Worm (Caenorhabditis elegans): ENCODE measurements around the gene F20B6.6.
"Not testable (repeated sequence)": the region's sequence is repeated elsewhere in the genome, so short reads cannot be mapped to it uniquely, and the experiment has no call there.

Gene F20B6.6

DNA sequence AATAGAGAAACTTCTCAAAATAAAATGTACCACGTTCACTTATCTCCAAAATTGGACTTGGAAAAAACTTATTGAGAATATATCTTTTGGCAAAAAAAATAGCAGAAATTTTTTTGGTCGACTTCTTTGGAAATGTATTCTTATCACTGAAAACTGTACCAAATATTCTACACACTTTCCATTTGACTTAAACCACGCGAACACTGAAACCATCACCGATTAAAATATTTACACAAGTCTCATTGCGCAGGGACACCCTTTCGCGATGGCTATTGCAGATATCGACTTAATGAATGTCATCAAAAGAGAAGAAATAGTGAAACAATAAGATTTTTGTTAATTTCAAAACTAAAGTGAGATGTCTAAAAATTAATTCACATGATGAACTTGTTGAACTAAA, 6.5 kb upstream of the F20B6.6 start:
- TF ChIP-seq daf-12 (tag; optimal IDR thresholded peaks at IDR 0.05): no peak
- TF ChIP-seq nhr-12 (tag; optimal IDR thresholded peaks at IDR 0.05): no peak
- TF ChIP-seq ceh-28 (tag; optimal IDR thresholded peaks at IDR 0.05): no peak
- TF ChIP-seq elt-3 (tag; optimal IDR thresholded peaks at IDR 0.05): peak in 1 of 3 experiments; percentile 86
- TF ChIP-seq snpc-4 (tag; optimal IDR thresholded peaks at IDR 0.05): no peak
- no peak for TF ChIP-seq hmg-11 (tag; optimal IDR thresholded peaks at IDR 0.05)
- no peak for TF ChIP-seq ZK546.5 (tag; optimal IDR thresholded peaks at IDR 0.05)
- TF ChIP-seq nhr-77 (tag; optimal IDR thresholded peaks at IDR 0.05): peak; percentile 82
- TF ChIP-seq ceh-9 (tag; optimal IDR thresholded peaks at IDR 0.05): no peak
- no peak for TF ChIP-seq mml-1 (tag; optimal IDR thresholded peaks at IDR 0.05)
- TF ChIP-seq aly-2 (tag; optimal IDR thresholded peaks at IDR 0.05): no peak
- peak; percentile 60 for TF ChIP-seq pqm-1 (tag; optimal IDR thresholded peaks at IDR 0.05)
- no peak for TF ChIP-seq eor-1 (tag; optimal IDR thresholded peaks at IDR 0.05)
- TF ChIP-seq nhr-28 (tag; optimal IDR thresholded peaks at IDR 0.05): no peak
- no peak for TF ChIP-seq elt-1 (tag; optimal IDR thresholded peaks at IDR 0.05)
- no peak for TF ChIP-seq lin-39 (tag; optimal IDR thresholded peaks at IDR 0.05)
- no peak for TF ChIP-seq nhr-67 (tag; optimal IDR thresholded peaks at IDR 0.05)
- peak; percentile 5 for TF ChIP-seq elt-2 (tag; optimal IDR thresholded peaks at IDR 0.05)
- peak; percentile 45 for TF ChIP-seq pha-4 (tag; optimal IDR thresholded peaks at IDR 0.05)
- no peak for TF ChIP-seq zag-1 (tag; optimal IDR thresholded peaks at IDR 0.05)
- no peak for TF ChIP-seq nfya-1 (tag; optimal IDR thresholded peaks at IDR 0.05; ENCODE audit: insufficient read depth)
- no peak for TF ChIP-seq unc-39 (tag; optimal IDR thresholded peaks at IDR 0.05)
- no peak for TF ChIP-seq mdl-1 (tag; optimal IDR thresholded peaks at IDR 0.05)
- TF ChIP-seq ceh-16 (tag; optimal IDR thresholded peaks at IDR 0.05): no peak
- no peak for TF ChIP-seq egl-27 (tag; optimal IDR thresholded peaks at IDR 0.05)
- TF ChIP-seq jun-1 (tag; optimal IDR thresholded peaks at IDR 0.05): peak; percentile 48
- peak; percentile 8 for TF ChIP-seq fkh-10 (GFP tag; optimal IDR thresholded peaks at IDR 0.05)
- peak; percentile 69 for TF ChIP-seq nhr-23 (tag; optimal IDR thresholded peaks at IDR 0.05)
- no peak for TF ChIP-seq nhr-237 (tag; optimal IDR thresholded peaks at IDR 0.05)
- no peak for TF ChIP-seq sea-2 (GFP tag; optimal IDR thresholded peaks at IDR 0.05)
- TF ChIP-seq ztf-4 (tag; optimal IDR thresholded peaks at IDR 0.05): no peak
- peak; percentile 79 for TF ChIP-seq skn-1 (tag; optimal IDR thresholded peaks at IDR 0.05)
- TF ChIP-seq tbx-2 (tag; optimal IDR thresholded peaks at IDR 0.05): no peak
- TF ChIP-seq egl-5 (tag; optimal IDR thresholded peaks at IDR 0.05): no peak
- no peak for TF ChIP-seq ceh-82 (tag; optimal IDR thresholded peaks at IDR 0.05)
- no peak for TF ChIP-seq lin-15B (tag; optimal IDR thresholded peaks at IDR 0.05)
- TF ChIP-seq ztf-11 (tag; optimal IDR thresholded peaks at IDR 0.05): no peak
- no peak for TF ChIP-seq unc-62 (GFP tag; optimal IDR thresholded peaks at IDR 0.05)
- TF ChIP-seq fkh-2 (tag; optimal IDR thresholded peaks at IDR 0.05): no peak
- peak; percentile 89 for TF ChIP-seq nhr-43 (tag; optimal IDR thresholded peaks at IDR 0.05; ENCODE audit: poor library complexity, severe bottlenecking)
- no peak for TF ChIP-seq nhr-76 (tag; optimal IDR thresholded peaks at IDR 0.05)
- peak; percentile 30 for TF ChIP-seq nhr-11 (tag; optimal IDR thresholded peaks at IDR 0.05)
- no peak for TF ChIP-seq lsy-12 (tag; optimal IDR thresholded peaks at IDR 0.05)
- peak; percentile 49 for TF ChIP-seq nhr-25 (tag; optimal IDR thresholded peaks at IDR 0.05)
- no peak for TF ChIP-seq R02D3.7 (tag; optimal IDR thresholded peaks at IDR 0.05)
- no peak for TF ChIP-seq fos-1 (tag; optimal IDR thresholded peaks at IDR 0.05)
- no peak for TF ChIP-seq ama-1 (optimal IDR thresholded peaks at IDR 0.05)

DNA sequence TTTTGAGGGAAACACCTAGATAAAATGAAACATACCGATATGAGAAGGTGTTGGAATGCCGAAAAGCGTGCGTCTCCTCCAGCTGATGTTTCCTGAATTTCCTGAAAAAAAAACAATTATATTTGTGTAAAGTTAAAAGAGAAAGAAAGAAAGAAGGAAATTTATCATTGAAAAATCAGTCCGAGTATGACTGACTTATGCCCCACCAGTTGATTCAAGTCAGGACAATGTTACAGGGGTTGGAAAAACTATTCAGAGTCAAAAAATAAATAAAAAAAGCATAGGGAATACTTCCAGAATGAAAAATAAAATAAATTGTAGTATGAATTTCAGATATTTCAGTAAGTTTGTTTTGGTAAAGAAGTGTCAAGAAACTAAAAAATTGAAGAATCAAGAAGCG, 5.4 kb upstream of the F20B6.6 start, which contains the start of gene F20B6.9:
F20B6.9 (minus strand) TSS at position 101 of the 400 bp plus-strand sequence.
- TF ChIP-seq hmg-11, daf-12, nhr-23 (tag; optimal IDR thresholded peaks at IDR 0.05): not testable (repeated sequence)
